Fruit fly (Drosophila melanogaster): ENCODE results near the gene TfIIB.

- TF ChIP-seq psq (GFP tag; optimal IDR thresholded peaks at IDR 0.05) = no peak
- no peak for TF ChIP-seq Jra (GFP tag; optimal IDR thresholded peaks at IDR 0.05)
- no peak for TF ChIP-seq br (GFP tag; optimal IDR thresholded peaks at IDR 0.05)
- peak; percentile 60 for TF ChIP-seq Dif (GFP tag; optimal IDR thresholded peaks at IDR 0.05; ENCODE audit: partially characterized antibody)
These were observed 26.2 kb downstream of the TfIIB start, which contains the start of the genes LManI and LManII for dm6 chr2L:10457191-10457899.

Measured in whole organism, wandering third instar larva.